Fruit fly (Drosophila melanogaster): ENCODE measurements around the gene CG16974.

DNA sequence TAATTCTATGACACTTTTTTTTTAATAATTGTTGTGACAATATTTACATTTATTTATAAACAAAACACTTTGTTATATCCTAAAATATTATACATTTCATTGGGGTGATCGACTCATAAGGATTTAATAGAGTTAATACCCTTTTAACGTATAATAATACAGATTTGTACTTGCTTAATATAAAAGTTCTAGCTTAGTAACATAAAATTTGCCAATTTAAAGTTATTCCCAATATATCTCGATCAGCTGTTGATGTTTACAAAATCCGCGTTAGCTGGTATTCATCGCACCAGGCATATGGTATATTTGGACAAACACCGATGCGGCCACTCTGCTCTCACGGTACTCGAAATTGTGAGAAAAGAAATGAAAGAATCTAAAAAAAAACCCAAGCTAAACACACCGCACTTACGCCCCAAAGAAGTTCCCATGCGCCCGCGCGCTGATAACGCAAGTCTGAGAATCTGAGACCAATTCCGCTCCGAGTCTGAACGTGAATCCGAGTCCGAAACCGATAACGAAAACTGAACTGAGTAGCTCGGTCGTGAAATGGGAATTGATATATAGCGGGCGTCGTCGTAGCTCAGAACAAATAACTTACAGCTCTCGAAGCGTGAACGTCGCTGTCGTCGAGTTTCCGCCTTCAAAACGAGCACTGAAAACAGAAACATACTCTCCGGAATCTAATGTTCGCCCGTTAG, 11.8 kb upstream of the CG16974 start, which contains the start of gene Pect:
- TF ChIP-seq CG8119 (GFP tag; IDR thresholded peaks at IDR 0.05) (no peak; the same call in 1 of the 3 replicates), fkh (GFP tag; optimal IDR thresholded peaks at IDR 0.05) (peak; percentile 54), Lpt (GFP tag; optimal IDR thresholded peaks at IDR 0.05) (no peak), Sox14 (GFP tag; optimal IDR thresholded peaks at IDR 0.05) (no peak), Sox15 (GFP tag; optimal IDR thresholded peaks at IDR 0.05) (peak; percentile 13)

Measured in whole organism, prepupa.